Worm (Caenorhabditis elegans) whole organism, young adult: ENCODE measurements around the gene trpa-1.

Experiments used
- K12H6.12 ChIP-seq: fragments of 200-800 bp; sonication (Bioruptor generic); optimal IDR thresholded peaks from 2 replicates; lab custom pipeline; 2018; ENCODE audit warnings: mild to moderate bottlenecking, missing genetic modification characterization, missing compliant biosample characterization
- akir-1 ChIP-seq: fragments of 200-800 bp; sonication (Bioruptor generic); optimal IDR thresholded peaks from 2 replicates; lab custom pipeline; 2018; ENCODE audit warnings: mild to moderate bottlenecking, missing genetic modification characterization, moderate library complexity, missing compliant biosample characterization
- him-1 ChIP-seq: sonication (generic microtip); optimal IDR thresholded peaks from 2 replicates; lab custom pipeline; 2016; ENCODE audit warnings: missing genotype, missing genetic modification reagents, missing genetic modification characterization, missing compliant biosample characterization
- let-526 ChIP-seq: fragments of 200-800 bp; sonication (Bioruptor generic); IDR thresholded peaks from 2 replicates; pipeline ENCODE4 v1.3.6; 2022; ENCODE audit warnings: missing genetic modification reagents, missing genetic modification characterization, missing compliant biosample characterization
- unc-62 ChIP-seq: fragments of 150-350 bp; optimal IDR thresholded peaks from 2 replicates; lab custom pipeline; 2014; ENCODE audit warnings: missing biosample characterization, missing genetic modification reagents, missing genetic modification characterization

DNA sequence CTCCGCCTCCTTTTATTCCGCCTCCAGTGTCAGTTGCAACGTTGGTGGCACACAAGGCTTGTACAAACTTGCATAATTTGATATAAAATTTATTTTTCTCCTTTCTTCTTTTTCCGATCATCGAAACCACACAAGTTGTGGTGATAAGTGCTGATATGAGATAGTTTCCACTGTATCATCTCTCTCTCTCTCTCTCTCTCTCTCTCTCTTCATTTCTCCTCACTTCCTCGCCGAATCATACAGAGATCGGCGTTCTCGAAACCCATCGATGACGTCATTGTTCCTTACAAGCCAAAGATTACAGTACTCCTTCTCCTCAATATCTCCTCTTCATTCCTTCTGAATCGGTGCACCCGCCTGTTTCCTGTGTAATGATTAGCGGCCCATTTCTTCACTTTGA, 35.0 kb downstream of the trpa-1 start, which contains the start of gene nhr-43:
- TF ChIP-seq let-526 (GFP tag; lab: Robert Waterston, UW) (no peak), akir-1 (GFP tag; lab: Kevin White, UChicago) (no peak), him-1 (tag; lab: Kevin White, UChicago) (no peak), K12H6.12 (no peak), unc-62 (GFP tag; lab: Kevin White, UChicago) (no peak)
